Fruit fly (Drosophila melanogaster): ENCODE measurements around the gene PpV.
A peak's percentile ranks its signal among the peaks of the same experiment; 100 is the strongest.
"Not testable (repeated sequence)": the region's sequence is repeated elsewhere in the genome, so short reads cannot be mapped to it uniquely, and the experiment has no call there.

Gene PpV

DNA sequence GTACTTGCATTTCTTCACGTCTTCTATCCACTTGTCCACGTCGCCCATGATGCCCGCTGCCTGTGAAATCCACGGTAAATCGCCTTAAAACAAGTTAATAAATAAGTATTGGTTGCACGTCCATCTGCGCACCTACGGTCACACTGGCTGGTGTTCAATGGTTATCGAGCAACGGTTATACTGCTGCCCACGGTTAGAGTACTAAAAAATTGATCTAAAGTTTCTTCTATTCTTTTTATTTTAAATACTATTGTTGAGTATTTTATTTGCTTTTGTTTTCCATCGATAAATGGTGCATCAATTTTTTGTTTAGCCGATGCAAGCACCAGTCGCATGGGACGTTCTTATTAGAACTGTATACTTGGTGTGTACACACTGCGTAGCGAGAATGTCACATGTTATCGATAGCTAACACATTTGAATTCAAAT lies at the start of gene PpV:
Gene PpV (minus strand): TSS at position 147 of the 429 bp plus-strand sequence.
- TF ChIP-seq CTCF (optimal IDR thresholded peaks at IDR 0.05), result peak in 1 of 2 experiments; percentile 23
- TF ChIP-seq CG8478 (optimal IDR thresholded peaks at IDR 0.05), result no peak

DNA sequence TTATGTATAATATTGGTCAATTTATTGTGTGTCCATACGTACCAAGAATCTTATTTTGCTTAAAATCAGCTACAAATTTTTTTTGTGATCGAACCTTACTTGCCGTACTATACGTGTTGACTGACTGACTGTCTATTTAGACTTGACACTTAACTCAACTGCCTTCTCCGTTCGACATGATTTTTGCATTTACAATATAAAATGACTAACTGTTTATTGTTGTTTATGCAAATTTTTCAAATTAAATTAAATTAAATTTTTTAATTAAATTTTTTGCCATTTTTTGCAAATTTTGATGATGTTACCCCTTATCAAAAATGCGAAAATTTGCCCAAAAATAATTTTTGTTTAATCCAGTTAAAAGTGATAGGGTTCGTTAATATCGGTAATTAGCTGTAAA lies 46.6 kb upstream of the PpV start, which contains the start of gene CG33668:
Gene CG33668 (minus strand): TSS at position 101 of the 400 bp plus-strand sequence.
- not testable (repeated sequence) for TF ChIP-seq CTCF, CG8478 (optimal IDR thresholded peaks at IDR 0.05)

DNA sequence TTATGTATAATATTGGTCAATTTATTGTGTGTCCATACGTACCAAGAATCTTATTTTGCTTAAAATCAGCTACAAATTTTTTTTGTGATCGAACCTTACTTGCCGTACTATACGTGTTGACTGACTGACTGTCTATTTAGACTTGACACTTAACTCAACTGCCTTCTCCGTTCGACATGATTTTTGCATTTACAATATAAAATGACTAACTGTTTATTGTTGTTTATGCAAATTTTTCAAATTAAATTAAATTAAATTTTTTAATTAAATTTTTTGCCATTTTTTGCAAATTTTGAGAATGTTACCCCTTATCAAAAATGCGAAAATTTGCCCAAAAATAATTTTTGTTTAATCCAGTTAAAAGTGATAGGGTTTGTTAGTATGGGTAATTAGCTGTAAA lies 27.3 kb upstream of the PpV start, which contains the start of gene CG33669:
Gene CG33669 (minus strand): TSS at position 101 of the 400 bp plus-strand sequence.
- not testable (repeated sequence) for TF ChIP-seq CG8478, CTCF (optimal IDR thresholded peaks at IDR 0.05)

DNA sequence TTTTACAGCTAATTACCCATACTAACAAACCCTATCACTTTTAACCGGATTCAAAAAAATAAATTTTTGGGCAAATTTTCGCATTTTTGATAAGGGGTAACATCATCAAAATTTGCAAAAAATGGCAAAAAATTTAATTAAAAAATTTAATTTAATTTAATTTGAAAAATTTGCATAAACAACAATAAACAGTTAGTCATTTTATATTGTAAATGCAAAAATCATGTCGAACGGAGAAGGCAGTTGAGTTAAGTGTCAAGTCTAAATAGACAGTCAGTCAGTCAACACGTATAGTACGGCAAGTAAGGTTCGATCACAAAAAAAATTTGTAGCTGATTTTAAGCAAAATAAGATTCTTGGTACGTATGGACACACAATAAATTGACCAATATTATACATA lies 11.2 kb upstream of the PpV start, which contains the start of gene CG33664:
Gene CG33664 (plus strand): TSS at position 301 of the 400 bp plus-strand sequence.
- TF ChIP-seq CTCF, CG8478 (optimal IDR thresholded peaks at IDR 0.05): not testable (repeated sequence)

DNA sequence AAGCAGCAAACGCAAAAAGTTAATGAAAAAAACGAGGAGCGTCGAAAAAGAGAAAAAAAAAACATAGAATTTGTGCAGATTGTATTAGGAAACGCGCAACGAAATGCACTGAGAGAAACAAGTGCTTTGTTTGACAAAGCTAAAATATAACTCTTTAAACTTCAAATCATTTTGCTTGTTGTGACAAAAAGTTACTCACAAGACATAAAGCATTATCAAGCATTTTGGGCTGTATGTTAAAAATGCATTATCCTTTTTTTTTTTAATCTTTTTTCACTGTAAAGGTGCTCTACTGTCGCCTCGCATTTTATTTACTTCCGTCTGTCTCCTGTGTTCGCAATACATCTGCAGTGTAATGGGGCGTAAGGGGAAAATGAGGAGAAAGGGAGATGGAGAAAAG lies 4.0 kb upstream of the PpV start:
- TF ChIP-seq CTCF (optimal IDR thresholded peaks at IDR 0.05) (no peak), CG8478 (optimal IDR thresholded peaks at IDR 0.05) (no peak)

DNA sequence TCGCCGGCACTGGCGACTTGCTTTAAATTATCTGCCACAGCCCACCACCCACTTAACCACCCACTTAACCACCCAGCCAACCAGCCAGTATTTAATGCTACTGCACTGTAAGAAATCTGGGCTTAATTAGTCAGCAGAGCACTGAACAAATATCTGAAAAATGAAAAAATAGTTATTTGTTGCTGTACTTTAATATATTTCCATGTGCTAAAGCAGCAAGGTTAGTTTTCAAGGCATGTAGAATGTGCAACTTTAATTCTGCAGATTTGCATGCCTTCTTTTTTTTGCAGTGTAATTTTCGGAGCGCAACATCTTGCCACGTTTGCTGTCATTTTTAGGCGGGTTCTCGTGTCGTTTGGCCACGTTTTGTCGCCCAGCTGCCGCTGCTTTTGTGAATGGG lies 2.9 kb upstream of the PpV start:
- TF ChIP-seq CTCF (optimal IDR thresholded peaks at IDR 0.05) (no peak), CG8478 (optimal IDR thresholded peaks at IDR 0.05) (no peak)

DNA sequence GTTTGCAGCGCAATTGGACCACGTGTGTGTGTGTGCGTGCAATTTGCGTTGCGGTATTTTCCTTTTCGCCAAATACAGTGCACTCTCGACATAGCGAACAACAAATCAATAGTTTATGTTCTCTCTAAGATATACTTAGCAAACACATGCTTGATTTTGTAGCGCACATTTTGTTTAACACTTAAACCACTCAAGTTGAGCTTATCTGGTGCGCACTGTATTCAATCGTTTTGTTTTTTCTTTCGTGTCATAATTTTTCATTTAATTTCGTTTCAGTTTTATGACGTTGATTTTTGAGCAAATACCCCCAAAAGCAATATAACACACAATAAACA lies 6.4 kb downstream of the PpV start:
- TF ChIP-seq CG8478 (optimal IDR thresholded peaks at IDR 0.05), result no peak
- no peak for TF ChIP-seq CTCF (optimal IDR thresholded peaks at IDR 0.05)

DNA sequence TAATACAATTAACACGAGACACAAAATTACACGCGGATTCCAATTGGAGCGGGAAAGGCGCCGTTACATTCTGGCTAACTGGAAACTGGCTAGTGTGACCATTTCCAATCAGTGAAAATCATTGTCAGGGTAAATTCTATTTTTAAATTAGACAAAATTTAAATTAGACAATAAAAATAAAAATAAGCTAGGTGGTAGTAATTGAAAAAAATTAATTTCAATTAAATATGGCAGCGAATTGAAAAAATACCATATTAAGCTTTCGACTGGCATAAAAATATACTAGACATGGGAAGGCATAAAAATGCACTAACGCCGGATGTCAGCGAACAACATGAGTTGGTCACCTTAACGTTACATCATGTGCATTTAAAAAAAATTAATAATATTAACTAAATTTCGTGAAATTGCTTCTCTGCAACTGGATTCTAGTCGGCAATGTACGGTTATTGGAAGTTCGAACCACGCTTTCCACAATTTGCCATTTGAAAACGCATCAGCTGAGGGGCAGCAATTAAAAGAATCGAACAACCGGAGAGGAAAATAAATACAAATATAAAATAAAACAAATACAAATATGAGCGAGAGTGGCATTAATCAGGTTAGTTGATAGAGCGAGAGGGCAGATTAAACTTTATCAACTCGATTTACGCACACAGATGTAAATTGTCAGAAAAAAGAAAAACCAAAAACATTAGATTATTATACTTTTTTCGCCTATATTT lies 6.9 kb downstream of the PpV start, which contains the start of the genes swa and Marf:
Gene swa (minus strand): TSS at position 77 of the 725 bp plus-strand sequence.
Gene Marf (plus strand): TSS at position 318 of the 725 bp plus-strand sequence.
- TF ChIP-seq CTCF (optimal IDR thresholded peaks at IDR 0.05) (no peak), CG8478 (optimal IDR thresholded peaks at IDR 0.05) (no peak)

DNA sequence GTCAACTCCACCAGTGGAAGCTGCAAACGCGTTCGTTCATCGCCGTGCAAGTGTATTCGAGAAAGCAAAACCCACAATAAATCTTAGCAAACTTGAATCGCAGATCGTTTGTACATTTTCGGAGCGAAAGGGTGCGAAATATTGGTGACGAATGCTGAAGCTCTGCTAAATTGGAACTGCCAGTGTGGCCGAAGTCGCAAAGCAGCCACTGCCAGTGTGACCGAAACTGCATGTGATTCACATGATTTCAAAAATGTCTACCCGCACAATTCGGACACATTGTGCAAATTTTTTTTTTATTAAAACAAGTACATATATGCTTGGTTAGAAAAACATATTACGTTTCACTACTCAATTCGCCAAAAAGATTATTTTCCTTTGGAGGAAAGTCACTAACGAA lies 11.5 kb downstream of the PpV start:
- TF ChIP-seq CTCF (optimal IDR thresholded peaks at IDR 0.05) (no peak), CG8478 (optimal IDR thresholded peaks at IDR 0.05) (no peak)

DNA sequence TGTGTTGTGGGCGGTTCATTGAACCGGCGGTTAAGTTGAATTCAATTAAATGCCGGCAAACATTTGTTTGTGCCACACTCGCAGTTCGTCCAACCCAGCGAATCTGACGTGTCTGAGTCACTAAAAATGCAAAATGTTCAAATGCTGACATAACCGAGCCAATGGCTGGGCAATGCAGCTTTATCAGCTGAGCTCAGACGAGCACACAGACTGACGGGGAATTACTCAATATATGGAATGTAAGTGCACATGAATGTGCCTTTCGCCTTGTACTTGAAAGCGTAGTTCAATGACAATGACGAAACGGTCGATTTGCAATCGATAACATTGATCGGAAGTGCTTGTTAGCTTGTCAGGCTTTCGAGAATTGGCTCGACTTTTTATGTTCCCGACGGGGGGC lies 14.5 kb downstream of the PpV start:
- TF ChIP-seq CTCF (optimal IDR thresholded peaks at IDR 0.05) (no peak), CG8478 (optimal IDR thresholded peaks at IDR 0.05) (no peak)

DNA sequence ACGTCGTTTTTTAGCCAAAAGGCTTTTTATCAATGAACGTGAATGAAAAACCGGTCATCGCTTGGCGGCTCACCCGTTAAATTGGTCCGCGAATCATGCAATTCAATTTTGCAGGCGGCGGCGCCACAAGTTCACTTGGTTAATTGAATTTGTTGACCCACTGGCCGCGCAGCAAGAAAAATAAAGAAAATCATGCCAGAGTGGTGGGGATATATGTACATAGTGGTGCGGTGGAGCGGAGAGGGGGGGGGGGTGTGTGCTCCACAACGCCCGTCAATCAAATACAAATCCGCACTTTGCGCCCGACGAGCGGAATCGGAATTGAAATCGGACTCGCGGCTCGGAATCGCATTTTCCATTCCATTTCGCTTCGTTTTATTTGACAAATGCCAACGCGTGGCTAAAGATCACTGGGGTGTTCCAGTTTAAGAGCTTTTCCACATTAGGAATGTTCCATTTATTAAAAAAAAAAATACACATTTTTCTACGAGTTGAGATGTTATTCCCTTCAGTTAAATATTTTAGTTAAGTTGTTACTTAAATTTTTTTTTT lies 15.2 kb downstream of the PpV start:
- TF ChIP-seq CG8478 (optimal IDR thresholded peaks at IDR 0.05), result no peak
- no peak for TF ChIP-seq CTCF (optimal IDR thresholded peaks at IDR 0.05)

DNA sequence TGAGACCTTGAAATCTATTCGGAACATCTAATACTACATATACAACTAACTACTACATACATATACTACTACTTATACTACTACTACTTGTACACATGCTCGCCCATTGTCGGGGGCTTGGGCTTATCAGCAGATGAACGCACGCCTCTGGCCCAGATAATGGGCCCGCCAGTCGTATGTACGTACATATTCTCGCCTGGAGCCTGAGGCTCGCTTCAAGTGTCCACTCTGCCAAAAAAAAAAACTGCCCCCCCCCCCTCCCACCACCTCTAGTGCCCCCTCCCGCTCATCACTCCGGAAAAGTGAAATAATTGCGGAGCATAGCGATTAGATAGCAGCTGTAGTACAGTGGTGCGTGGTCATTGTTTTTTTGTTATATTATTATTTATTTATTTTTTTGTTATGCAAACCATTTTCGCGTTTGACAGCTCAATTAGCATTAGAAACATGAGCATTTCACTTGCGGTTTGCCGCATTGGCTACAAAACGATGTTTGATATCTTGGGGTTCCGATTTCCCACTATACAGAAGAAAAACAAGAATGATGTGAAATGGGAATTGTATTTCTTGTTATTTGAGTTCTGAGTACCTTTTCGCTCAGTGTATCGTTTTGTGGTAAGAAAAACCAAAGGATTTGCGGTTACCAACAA lies 15.8 kb downstream of the PpV start:
- no peak for TF ChIP-seq CTCF (optimal IDR thresholded peaks at IDR 0.05)
- no peak for TF ChIP-seq CG8478 (optimal IDR thresholded peaks at IDR 0.05)

DNA sequence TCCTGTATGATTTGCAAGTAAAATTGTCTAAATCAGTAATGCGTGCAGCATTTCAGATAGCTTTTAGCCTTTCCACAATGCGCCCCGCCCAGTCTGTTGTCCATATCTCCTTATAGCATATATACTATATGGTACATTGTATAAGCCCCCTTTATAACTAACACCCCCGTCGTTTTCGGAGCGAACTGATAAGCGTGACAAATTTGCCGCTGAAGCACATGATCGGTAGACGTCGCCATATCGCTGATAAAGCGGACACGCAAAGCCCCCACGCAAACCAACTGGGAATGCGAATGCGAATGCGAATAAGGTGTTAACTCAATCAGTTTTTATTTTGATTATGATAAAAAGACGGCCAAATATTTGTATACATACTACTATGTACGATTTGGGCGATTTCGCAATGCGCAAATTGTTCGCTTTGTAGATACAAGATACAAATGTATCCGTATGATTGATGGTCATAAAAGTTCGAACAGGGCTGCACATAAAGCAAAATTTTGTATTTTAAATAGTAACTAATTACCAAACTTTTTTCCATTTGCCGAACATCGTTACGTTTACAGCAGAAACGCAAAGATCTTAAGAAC lies 17.5 kb downstream of the PpV start:
- no peak for TF ChIP-seq CG8478 (optimal IDR thresholded peaks at IDR 0.05)
- no peak for TF ChIP-seq CTCF (optimal IDR thresholded peaks at IDR 0.05)

DNA sequence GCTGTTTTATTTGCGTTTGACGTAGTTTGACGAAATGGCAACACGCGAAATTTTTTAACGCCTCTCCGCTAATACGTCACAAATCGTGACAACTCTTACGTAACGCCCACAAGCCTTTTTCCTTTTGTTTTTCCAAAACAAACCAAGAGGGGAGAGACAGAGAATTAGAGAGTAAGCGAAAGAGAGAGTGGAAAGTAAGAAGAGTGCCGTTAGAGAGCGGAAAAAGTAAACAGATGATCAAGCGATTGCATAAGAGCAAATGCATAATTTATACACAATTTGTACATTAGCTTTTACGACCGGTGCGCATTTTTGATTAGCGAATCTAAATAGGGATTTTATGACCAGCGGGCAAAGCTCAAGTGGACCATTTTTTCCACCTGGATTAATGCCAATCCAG lies 18.6 kb downstream of the PpV start:
- no peak for TF ChIP-seq CG8478 (optimal IDR thresholded peaks at IDR 0.05)
- TF ChIP-seq CTCF (optimal IDR thresholded peaks at IDR 0.05), result no peak

DNA sequence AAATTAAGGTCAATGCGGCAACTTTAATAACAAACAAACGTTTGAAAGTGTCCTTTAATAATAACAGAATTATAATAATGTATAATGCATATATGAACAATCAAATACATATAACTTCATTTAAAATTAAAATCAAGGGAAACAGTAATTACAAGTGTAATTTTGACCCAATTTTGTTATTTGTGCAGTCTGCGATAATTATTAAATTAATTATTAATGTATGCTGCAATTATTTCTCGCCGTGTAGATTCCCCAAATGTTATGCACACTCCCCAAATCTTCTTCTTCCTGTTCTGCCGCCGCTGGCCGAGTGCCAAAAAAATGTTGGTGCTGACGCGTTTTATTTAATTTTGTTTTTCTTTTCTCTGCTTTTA lies 19.1 kb downstream of the PpV start:
- TF ChIP-seq CTCF (optimal IDR thresholded peaks at IDR 0.05), result no peak
- TF ChIP-seq CG8478 (optimal IDR thresholded peaks at IDR 0.05), result no peak
